Worm (Caenorhabditis elegans): Measurements from ENCODE around the gene ocam-1.
"Not testable (repeated sequence)": the region's sequence is repeated elsewhere in the genome, so short reads cannot be mapped to it uniquely, and the experiment has no call there.

ocam-1 gene

ce11 chrV:14167629-14168028 is at the start of gene ocam-1:
ocam-1 (minus strand) TSS chrV:14167729.
- no peak for TF ChIP-seq fax-1 (tag; optimal IDR thresholded peaks at IDR 0.05)
- no peak for TF ChIP-seq unc-42 (tag; optimal IDR thresholded peaks at IDR 0.05)
- TF ChIP-seq ceh-19 (GFP tag; optimal IDR thresholded peaks at IDR 0.05), result no peak
- no peak for TF ChIP-seq ceh-24 (tag; optimal IDR thresholded peaks at IDR 0.05)
- no peak for TF ChIP-seq pha-4 (tag; optimal IDR thresholded peaks at IDR 0.05)
- TF ChIP-seq hlh-30 (tag; optimal IDR thresholded peaks at IDR 0.05; ENCODE audit: insufficient read depth), result no peak
- TF ChIP-seq unc-86 (tag; optimal IDR thresholded peaks at IDR 0.05), result no peak
- no peak for TF ChIP-seq F13H6.1 (tag; optimal IDR thresholded peaks at IDR 0.05)
- TF ChIP-seq elt-4 (tag; optimal IDR thresholded peaks at IDR 0.05), result no peak
- no peak for TF ChIP-seq ahr-1 (tag; optimal IDR thresholded peaks at IDR 0.05)
- TF ChIP-seq ref-2 (tag; optimal IDR thresholded peaks at IDR 0.05), result no peak

DNA sequence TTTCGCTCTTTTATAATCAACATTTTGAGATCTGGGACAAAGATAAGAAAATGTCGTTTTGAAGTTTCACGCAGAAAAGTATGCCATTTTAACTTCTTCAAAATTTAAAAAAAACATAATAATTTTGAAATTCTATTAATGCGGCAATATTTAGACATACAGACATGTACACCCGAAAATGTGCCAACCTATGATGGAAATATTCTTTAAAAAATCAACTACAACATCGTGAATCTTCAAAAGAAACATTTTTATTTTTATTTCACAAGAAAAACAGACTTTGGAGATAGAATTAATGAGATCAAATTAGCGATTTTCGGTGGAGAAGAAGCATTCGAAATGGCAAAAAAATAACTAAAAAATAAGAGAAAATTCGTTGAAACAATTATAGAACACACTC is 47.6 kb upstream of the ocam-1 start, which contains the start of gene T16A9.5:
T16A9.5 (minus strand) TSS at position 101 of the 400 bp plus-strand sequence.
- TF ChIP-seq K09A11.1 (tag; optimal IDR thresholded peaks at IDR 0.05; ENCODE audit: insufficient read depth), result no peak
- TF ChIP-seq ceh-14 (tag; optimal IDR thresholded peaks at IDR 0.05), result no peak
- TF ChIP-seq pat-9 (tag; optimal IDR thresholded peaks at IDR 0.05), result no peak
- no peak for TF ChIP-seq che-1 (tag; optimal IDR thresholded peaks at IDR 0.05)
- no peak for TF ChIP-seq ahr-1 (tag; optimal IDR thresholded peaks at IDR 0.05)
- TF ChIP-seq ceh-30 (tag; optimal IDR thresholded peaks at IDR 0.05), result no peak
- no peak for TF ChIP-seq madf-2 (tag; optimal IDR thresholded peaks at IDR 0.05)
- no peak for TF ChIP-seq pax-1 (tag; optimal IDR thresholded peaks at IDR 0.05)
- TF ChIP-seq ceh-34 (tag; optimal IDR thresholded peaks at IDR 0.05), result no peak
- no peak for TF ChIP-seq C08G9.2 (tag; optimal IDR thresholded peaks at IDR 0.05)

- TF ChIP-seq hlh-30 (tag; optimal IDR thresholded peaks at IDR 0.05; ENCODE audit: insufficient read depth) (peak; percentile 25), dmd-4 (tag; optimal IDR thresholded peaks at IDR 0.05; ENCODE audit: borderline replicate concordance) (no peak), syd-9 (tag; optimal IDR thresholded peaks at IDR 0.05) (no peak), unc-42 (tag; optimal IDR thresholded peaks at IDR 0.05) (no peak), pag-3 (tag; optimal IDR thresholded peaks at IDR 0.05; ENCODE audit: borderline replicate concordance) (no peak), eyg-1 (tag; optimal IDR thresholded peaks at IDR 0.05) (no peak), che-1 (tag; optimal IDR thresholded peaks at IDR 0.05) (no peak)
Measured at ce11 chrV:14212813-14213212, 45.3 kb upstream of the ocam-1 start.

DNA sequence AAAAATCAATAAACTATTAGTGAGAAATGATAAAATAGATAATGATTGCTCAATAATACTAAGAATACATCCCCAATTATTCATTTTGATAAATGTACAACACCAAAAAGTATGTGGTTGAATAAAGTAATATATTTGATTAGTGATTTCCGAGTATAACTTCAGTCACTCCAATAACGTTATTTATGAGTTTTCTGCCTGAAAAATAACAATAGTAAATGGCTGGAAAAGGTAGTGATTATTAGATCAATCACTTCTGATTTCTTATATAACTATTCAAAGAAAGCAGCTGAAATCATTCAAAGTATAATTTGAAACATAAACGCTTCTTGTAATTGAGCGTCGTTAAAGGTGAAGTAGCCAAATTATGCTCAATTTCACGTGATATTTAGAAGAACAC is 43.2 kb upstream of the ocam-1 start, which contains the start of gene str-230:
str-230 (minus strand) TSS at position 101 of the 400 bp plus-strand sequence.
- TF ChIP-seq ceh-24 (tag; optimal IDR thresholded peaks at IDR 0.05), result no peak
- TF ChIP-seq pros-1 (tag; optimal IDR thresholded peaks at IDR 0.05), result no peak
- TF ChIP-seq odd-2 (tag; optimal IDR thresholded peaks at IDR 0.05), result no peak
- TF ChIP-seq ahr-1 (tag; optimal IDR thresholded peaks at IDR 0.05), result no peak
- no peak for TF ChIP-seq pqm-1 (tag; optimal IDR thresholded peaks at IDR 0.05)
- TF ChIP-seq zip-5 (tag; optimal IDR thresholded peaks at IDR 0.05), result no peak
- no peak for TF ChIP-seq rnt-1 (tag; optimal IDR thresholded peaks at IDR 0.05)
- TF ChIP-seq T23F11.4 (GFP tag; optimal IDR thresholded peaks at IDR 0.05), result no peak
- TF ChIP-seq dmd-4 (tag; optimal IDR thresholded peaks at IDR 0.05; ENCODE audit: borderline replicate concordance), result no peak

ce11 chrV:14205214-14205613 is 37.7 kb upstream of the ocam-1 start, which contains the start of gene T16A9.3:
T16A9.3 (plus strand) TSS chrV:14205514.
- not testable (repeated sequence) for TF ChIP-seq lim-6, nhr-11, dve-1 (tag; optimal IDR thresholded peaks at IDR 0.05)

DNA sequence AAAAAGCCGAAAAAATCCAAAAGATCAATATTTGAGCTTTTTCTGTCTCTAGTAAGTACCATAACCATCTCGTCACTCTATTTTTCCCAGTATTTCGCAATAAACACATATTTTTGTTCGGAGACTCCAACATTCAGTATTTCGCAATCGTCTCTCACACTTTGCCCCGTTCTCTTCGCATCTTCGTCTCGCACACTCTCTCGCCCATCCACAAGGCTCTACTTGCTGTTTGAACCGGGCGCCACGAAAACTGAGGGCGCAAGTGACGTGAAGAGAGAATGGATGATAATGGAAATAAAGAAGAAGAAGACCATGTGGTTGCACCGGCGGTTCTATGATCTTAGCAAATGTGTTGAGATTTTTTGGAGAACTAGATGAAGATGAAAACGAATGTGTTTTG is 32.6 kb upstream of the ocam-1 start:
- TF ChIP-seq nfya-1 (tag; optimal IDR thresholded peaks at IDR 0.05) (peak; percentile 50), ama-1 (optimal IDR thresholded peaks at IDR 0.05) (no peak), ceh-24 (tag; optimal IDR thresholded peaks at IDR 0.05) (no peak), unc-42 (tag; optimal IDR thresholded peaks at IDR 0.05) (peak; percentile 28), unc-55 (GFP tag; optimal IDR thresholded peaks at IDR 0.05) (peak; percentile 75), hlh-6 (tag; optimal IDR thresholded peaks at IDR 0.05) (no peak), dve-1 (tag; optimal IDR thresholded peaks at IDR 0.05) (peak; percentile 78), tbx-2 (tag; optimal IDR thresholded peaks at IDR 0.05) (peak; percentile 45), ahr-1 (tag; optimal IDR thresholded peaks at IDR 0.05) (no peak), ceh-18 (tag; optimal IDR thresholded peaks at IDR 0.05) (peak; percentile 81), K02D7.2 (tag; optimal IDR thresholded peaks at IDR 0.05) (no peak), ets-4 (tag; optimal IDR thresholded peaks at IDR 0.05) (peak; percentile 8)
